Worm (Caenorhabditis elegans) whole organism, mixed stage, embryonic: Measurements from ENCODE around the gene ZK622.4.

ENCODE experiments used
- ceh-43 ChIP-seq: fragments of 200-800 bp; sonication (Bioruptor generic); optimal IDR thresholded peaks from 2 replicates; lab custom pipeline; 2018; ENCODE audit warnings: mild to moderate bottlenecking, missing genetic modification characterization, moderate library complexity, missing compliant biosample characterization
- ceh-83 ChIP-seq: fragments of 200-800 bp; sonication (Bioruptor generic); optimal IDR thresholded peaks from 2 replicates; lab custom pipeline; 2018; ENCODE audit warnings: mild to moderate bottlenecking, missing genetic modification characterization, missing compliant biosample characterization
- lsy-2 ChIP-seq: fragments of 150-350 bp; optimal IDR thresholded peaks from 2 replicates; lab custom pipeline; 2014; ENCODE audit warnings: missing biosample characterization, missing genetic modification characterization
- nhr-237 ChIP-seq: fragments of 150-350 bp; optimal IDR thresholded peaks from 2 replicates; lab custom pipeline; 2014; ENCODE audit warnings: missing biosample characterization, missing genetic modification characterization
- snpc-4 ChIP-seq: fragments of 150-350 bp; optimal IDR thresholded peaks from 2 replicates; lab custom pipeline; 2014; ENCODE audit warnings: missing biosample characterization, missing genetic modification characterization

ce11 chrII:5306197-5306596 lies 13.7 kb downstream of the ZK622.4 start:
- TF ChIP-seq nhr-237: no peak
- no peak for TF ChIP-seq lsy-2 (tag; lab: Kevin White, UChicago)
- TF ChIP-seq ceh-43: no peak
- TF ChIP-seq snpc-4 (tag; lab: Kevin White, UChicago): no peak
- no peak for TF ChIP-seq ceh-83 (GFP tag; lab: Kevin White, UChicago)
